Fruit fly (Drosophila melanogaster): ENCODE data around the gene Cyp310a1.

DNA sequence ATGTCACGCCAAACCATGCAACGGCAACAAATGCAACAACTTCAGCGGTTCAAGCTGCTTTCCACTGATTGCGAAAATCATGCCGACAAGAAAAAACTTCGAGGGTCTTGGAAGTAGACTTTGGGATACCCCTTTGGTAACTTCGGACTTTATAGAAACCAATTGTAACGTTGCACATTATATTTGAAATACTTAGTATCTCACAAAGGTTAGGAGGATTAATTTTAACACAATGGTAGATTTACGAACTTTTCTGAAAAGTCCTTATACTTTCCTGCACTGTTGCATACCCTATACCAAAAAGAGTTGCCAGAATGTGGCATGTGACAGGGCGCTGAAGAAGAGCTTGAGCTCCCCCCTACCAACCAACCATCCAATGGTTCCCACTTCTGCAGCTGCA is 7.3 kb downstream of the Cyp310a1 start:
- no peak for TF ChIP-seq CG8478 (optimal IDR thresholded peaks at IDR 0.05)
- TF ChIP-seq CTCF (optimal IDR thresholded peaks at IDR 0.05) = no peak

Data from S2 (cell line).